Worm (Caenorhabditis elegans) whole organism, early embryonic: Measurements from ENCODE around the gene thn-6.
"Not testable (repeated sequence)": the region's sequence is repeated elsewhere in the genome, so short reads cannot be mapped to it uniquely, and the experiment has no call there.

Experiments used
- B0310.2 ChIP-seq: sonication (generic microtip); optimal IDR thresholded peaks from 2 replicates; lab custom pipeline; 2016; ENCODE audit warnings: mild to moderate bottlenecking, missing genetic modification characterization, missing compliant biosample characterization
- F13C5.2 ChIP-seq: sonication (generic microtip); optimal IDR thresholded peaks from 2 replicates; lab custom pipeline; 2017; ENCODE audit warnings: mild to moderate bottlenecking, missing genetic modification characterization, inconsistent platforms, missing compliant biosample characterization
- aly-1 ChIP-seq: sonication (generic microtip); optimal IDR thresholded peaks from 2 replicates; lab custom pipeline; 2016; ENCODE audit warnings: missing genetic modification characterization, missing compliant biosample characterization
- ama-1 ChIP-seq: fragments of 150-350 bp; optimal IDR thresholded peaks from 2 replicates; lab custom pipeline; 2014
- ceh-13 ChIP-seq: fragments of 200-800 bp; sonication (Bioruptor generic); optimal IDR thresholded peaks from 2 replicates; lab custom pipeline; 2018; ENCODE audit warnings: mild to moderate bottlenecking, missing genetic modification characterization, missing compliant biosample characterization
- ceh-36 ChIP-seq: sonication (generic microtip); optimal IDR thresholded peaks from 2 replicates; lab custom pipeline; 2016; ENCODE audit warnings: missing genetic modification characterization, inconsistent platforms, missing compliant biosample characterization
- ets-7 ChIP-seq: sonication (generic microtip); optimal IDR thresholded peaks from 2 replicates; lab custom pipeline; 2016; ENCODE audit warnings: missing genotype, missing genetic modification characterization, missing compliant biosample characterization
- flt-1 ChIP-seq: fragments of 200-800 bp; sonication (Bioruptor generic); IDR thresholded peaks from 2 replicates; pipeline ENCODE4 v1.3.6; 2022; ENCODE audit warnings: missing genetic modification characterization, missing compliant biosample characterization
- hmbx-1 ChIP-seq: sonication (generic microtip); optimal IDR thresholded peaks from 2 replicates; lab custom pipeline; 2016; ENCODE audit warnings: mild to moderate bottlenecking, missing genetic modification characterization, missing compliant biosample characterization
- hmg-4 ChIP-seq: fragments of 200-800 bp; sonication (Bioruptor generic); optimal IDR thresholded peaks from 2 replicates; lab custom pipeline; 2018; ENCODE audit warnings: mild to moderate bottlenecking, missing genetic modification characterization, missing compliant biosample characterization
- hnd-1 ChIP-seq: sonication (generic microtip); optimal IDR thresholded peaks from 2 replicates; lab custom pipeline; 2016; ENCODE audit warnings: missing genetic modification characterization, missing compliant biosample characterization
- pes-1 ChIP-seq: fragments of 200-800 bp; sonication (Bioruptor generic); IDR thresholded peaks from 2 replicates; pipeline ENCODE4 v1.3.6; 2022; ENCODE audit warnings: missing genetic modification reagents, missing genetic modification characterization, missing compliant biosample characterization
- scrt-1 ChIP-seq: fragments of 200-800 bp; sonication (Bioruptor generic); IDR thresholded peaks from 2 replicates; pipeline ENCODE4 v1.3.6; 2022; ENCODE audit warnings: missing genetic modification characterization, missing compliant biosample characterization
- sea-1 ChIP-seq: fragments of 200-800 bp; sonication (Bioruptor generic); conservative IDR thresholded peaks from 2 replicates; pipeline ENCODE4 v1.3.6; 2022; ENCODE audit warnings: missing genetic modification characterization, missing compliant biosample characterization
- tbx-11 ChIP-seq: fragments of 200-800 bp; sonication (Bioruptor generic); IDR thresholded peaks from 2 replicates; pipeline ENCODE4 v1.3.6; 2022; ENCODE audit warnings: missing genetic modification characterization, missing compliant biosample characterization
- tbx-37 ChIP-seq: fragments of 200-800 bp; sonication (Bioruptor generic); conservative IDR thresholded peaks from 2 replicates; pipeline ENCODE4 v1.3.6; 2022; ENCODE audit warnings: missing genetic modification reagents, missing genetic modification characterization, missing compliant biosample characterization
- tra-4 ChIP-seq: sonication (generic microtip); optimal IDR thresholded peaks from 2 replicates; lab custom pipeline; 2017; ENCODE audit warnings: missing genetic modification characterization, missing compliant biosample characterization

thn-6 gene

DNA sequence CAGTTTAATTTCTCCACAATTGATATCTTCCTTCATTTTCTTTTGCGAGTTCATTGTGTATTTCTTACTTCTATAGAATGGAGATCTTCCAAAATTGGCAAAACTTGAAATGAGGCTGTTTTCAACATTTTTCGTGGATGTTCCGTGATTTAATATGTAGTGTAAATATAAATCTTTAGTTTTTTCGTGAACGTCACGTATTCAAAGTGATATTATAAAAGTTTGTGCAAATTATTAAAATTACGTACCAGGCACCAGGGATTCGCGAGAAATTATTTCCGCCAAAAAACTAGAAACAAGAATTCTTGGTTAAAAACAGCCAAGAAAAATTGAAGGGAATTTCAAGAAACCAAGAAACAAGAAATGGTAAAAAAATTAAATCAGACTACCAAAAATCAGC, 4.5 kb upstream of the thn-6 start, which contains the start of gene Y59E9AL.8:
TSS of gene Y59E9AL.8 (minus strand) at position 101 of the 400 bp plus-strand sequence.
- TF ChIP-seq F13C5.2 (tag; lab: Kevin White, UChicago) (no peak), aly-1 (tag; lab: Kevin White, UChicago) (no peak), ets-7 (no peak)

DNA sequence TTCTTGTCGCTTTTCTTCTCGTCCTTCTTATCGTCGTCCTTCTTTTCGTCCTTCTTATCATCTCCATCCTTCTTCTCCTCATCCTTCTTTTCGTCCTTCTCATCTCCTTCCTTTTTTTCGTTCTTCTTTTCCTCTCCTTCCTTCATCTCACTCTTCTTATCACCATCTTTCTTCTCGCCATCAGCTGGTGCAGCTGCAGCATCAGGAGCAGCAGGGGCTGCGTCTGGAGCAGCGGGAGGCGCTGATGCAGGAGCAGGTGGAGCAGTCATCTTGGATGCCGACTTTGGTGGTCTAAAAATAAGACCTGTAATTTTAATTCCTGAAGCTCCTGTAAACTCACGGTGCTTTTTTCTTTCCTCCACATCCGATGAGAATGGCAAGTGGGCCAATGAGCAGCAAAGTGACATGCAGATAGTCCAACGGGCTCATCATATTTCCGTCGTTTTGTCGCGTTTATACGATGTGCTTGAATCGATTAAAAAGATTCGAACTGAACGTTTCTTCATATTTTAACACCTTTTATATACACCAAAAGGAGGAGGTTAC, 3.4 kb upstream of the thn-6 start, which contains the start of gene cylc-1:
TSS of gene cylc-1 (minus strand) at position 496 of the 546 bp plus-strand sequence.
- not testable (repeated sequence) for TF ChIP-seq tra-4 (tag; lab: Kevin White, UChicago); ceh-13; scrt-1

DNA sequence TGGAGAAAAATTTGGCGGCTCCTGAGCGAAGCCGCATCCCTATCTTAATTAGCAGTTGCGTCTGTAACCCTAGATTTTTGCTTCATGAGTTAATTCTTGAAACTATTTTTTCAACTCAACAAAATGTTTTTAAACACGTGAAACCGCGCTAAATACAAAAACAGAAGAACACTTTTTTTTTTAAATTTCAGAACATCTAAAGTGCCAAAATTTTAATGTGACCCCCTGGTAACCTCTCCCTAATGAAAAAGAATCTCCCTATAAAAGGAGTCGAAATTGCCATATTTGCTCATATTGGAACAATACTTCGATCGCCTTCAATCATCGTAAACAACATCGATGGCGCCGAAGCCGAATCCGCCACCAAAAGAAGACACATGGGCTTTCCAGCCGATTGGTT, 2.2 kb upstream of the thn-6 start, which contains the start of gene nsph-4.1:
TSS of gene nsph-4.1 (plus strand) at position 301 of the 400 bp plus-strand sequence.
- not testable (repeated sequence) for TF ChIP-seq hmbx-1 (tag; lab: Kevin White, UChicago); hnd-1; tra-4 (tag; lab: Kevin White, UChicago)

DNA sequence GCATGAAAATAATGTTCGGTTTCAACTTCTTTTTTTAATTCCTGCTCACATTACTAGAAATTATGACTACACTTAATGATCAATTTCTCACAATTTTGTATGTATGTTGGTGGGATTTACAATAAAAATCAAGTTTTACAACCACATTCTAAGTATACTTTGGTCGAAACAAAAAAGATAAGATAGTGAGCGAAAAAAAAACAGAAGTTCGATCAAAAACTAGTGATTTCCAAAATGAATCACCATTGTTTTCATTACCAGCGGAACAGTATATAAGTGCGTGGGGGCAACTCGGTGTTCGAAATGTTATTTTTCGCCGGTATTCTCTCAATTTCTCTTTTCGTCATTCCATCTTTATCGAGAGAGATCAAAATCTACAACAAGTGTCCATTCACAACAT, 1.8 kb downstream of the thn-6 start, which contains the start of gene thn-5:
TSS of gene thn-5 (plus strand) at position 301 of the 400 bp plus-strand sequence.
- no peak for TF ChIP-seq tra-4 (tag; lab: Kevin White, UChicago)
- no peak for TF ChIP-seq tbx-11 (GFP tag; lab: Robert Waterston, UW)
- no peak for TF ChIP-seq scrt-1
- TF ChIP-seq hnd-1: no peak
- TF ChIP-seq sea-1 (GFP tag; lab: Robert Waterston, UW): no peak
- no peak for TF ChIP-seq ceh-13
- TF ChIP-seq hmbx-1 (tag; lab: Kevin White, UChicago): no peak
- no peak for TF ChIP-seq hmg-4 (GFP tag; lab: Kevin White, UChicago)
- no peak for TF ChIP-seq ceh-36
- no peak for TF ChIP-seq ets-7
- TF ChIP-seq ama-1 (lab: Kevin White, UChicago): no peak

DNA sequence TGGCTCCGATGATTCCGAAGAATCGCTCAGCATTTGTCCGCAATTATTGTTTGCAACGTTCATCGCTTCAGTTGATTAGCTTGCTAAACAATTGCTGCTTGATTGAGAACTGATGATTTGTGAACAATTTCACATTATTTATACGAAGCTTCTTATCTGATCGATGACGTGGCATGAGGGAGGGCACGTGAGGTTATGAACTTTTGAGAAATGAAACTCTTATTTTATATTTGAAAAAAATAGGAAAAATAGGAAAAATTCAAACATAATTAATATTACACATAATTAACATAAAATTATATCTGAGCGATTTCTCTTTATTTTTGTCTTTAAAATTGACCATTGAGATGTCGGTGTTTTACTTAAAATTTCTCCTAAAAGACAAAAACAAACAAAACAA, 26.0 kb downstream of the thn-6 start, which contains the start of gene F36H12.10:
TSS of gene F36H12.10 (minus strand) at position 101 of the 400 bp plus-strand sequence.
- not testable (repeated sequence) for TF ChIP-seq hnd-1, flt-1, ceh-36

DNA sequence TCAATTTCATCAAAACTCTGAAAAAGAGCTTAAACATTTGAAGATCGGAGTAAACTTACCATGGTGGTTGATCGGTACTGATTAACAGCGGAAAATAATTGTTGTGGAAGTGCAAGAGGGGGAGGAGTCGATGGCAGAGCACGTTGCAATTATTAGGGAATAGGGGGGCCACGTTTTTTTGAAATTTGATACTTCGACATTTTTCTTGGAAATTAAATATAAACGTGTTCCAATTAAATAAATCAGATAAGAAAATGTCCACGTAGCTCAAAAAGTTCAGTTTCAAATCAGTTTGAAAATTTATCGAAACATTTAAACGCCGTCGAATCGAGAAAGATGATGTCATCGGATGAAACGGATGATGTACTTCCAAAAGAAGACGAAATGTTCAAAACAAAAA, 28.0 kb downstream of the thn-6 start, which contains the start of gene F36H12.9:
TSS of gene F36H12.9 (plus strand) at position 301 of the 400 bp plus-strand sequence.
- not testable (repeated sequence) for TF ChIP-seq F13C5.2 (tag; lab: Kevin White, UChicago); B0310.2; ama-1 (lab: Kevin White, UChicago)

DNA sequence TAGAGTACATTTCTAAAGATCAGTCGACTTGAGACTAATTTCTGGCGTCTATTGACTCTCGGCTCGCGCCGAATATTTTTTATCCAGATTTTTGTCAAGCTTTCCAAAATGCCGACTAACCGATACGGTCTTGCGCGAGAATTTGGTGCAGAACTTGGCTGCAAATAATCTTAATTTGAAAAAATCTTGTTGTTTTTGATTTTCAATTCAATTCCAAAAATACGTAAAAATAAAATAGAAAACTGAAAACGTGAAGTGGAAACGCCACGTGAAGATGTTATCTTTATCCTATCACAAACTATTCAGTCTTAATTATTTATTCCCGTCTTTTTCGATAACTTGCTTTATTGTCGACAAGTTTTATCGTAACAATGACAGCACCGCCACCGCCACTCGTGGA, 29.7 kb downstream of the thn-6 start, which contains the start of gene ttbk-2.1:
TSS of gene ttbk-2.1 (plus strand) at position 301 of the 400 bp plus-strand sequence.
- TF ChIP-seq ets-7; ceh-36; sea-1 (GFP tag; lab: Robert Waterston, UW): not testable (repeated sequence)

DNA sequence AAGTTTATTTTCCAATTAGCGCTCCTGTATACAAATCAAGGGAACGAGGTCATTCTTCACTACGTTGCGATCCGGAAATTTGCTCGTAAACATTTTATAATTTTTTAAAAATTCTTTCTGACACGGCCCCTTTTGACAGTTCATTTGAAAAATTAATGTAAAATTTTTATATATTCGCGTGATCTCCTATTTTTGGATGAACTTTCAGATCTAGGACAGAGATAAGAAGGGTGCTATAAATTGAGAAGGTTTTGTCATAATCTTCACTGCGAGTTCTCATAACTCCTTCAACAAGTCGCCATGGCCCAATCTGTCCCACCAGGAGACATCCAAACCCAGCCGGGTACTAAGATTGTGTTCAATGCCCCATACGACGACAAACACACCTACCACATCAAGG, 31.6 kb downstream of the thn-6 start, which contains the start of gene msp-19:
TSS of gene msp-19 (plus strand) at position 301 of the 400 bp plus-strand sequence.
- TF ChIP-seq tbx-11 (GFP tag; lab: Robert Waterston, UW); hmbx-1 (tag; lab: Kevin White, UChicago); ama-1 (lab: Kevin White, UChicago): not testable (repeated sequence)

DNA sequence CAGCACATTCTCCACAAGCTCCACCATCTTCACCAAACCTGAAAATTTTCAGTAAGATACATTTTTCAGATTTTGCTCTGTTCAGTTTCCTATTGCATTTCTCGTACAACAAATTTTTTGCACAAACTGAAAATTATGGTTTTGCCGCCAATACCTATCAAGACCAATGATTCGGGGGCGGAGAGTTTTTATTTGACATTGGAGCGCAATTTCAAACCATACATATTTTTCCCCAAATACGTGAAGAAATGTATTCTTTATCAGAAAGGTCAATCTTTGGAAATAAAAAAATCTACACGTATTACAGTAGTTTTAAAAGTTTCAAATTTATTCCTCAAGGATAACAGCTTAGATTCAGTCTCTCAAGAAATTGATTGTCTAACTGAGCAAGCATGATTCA, 37.8 kb downstream of the thn-6 start, which contains the start of gene F36H12.5:
TSS of gene F36H12.5 (plus strand) at position 301 of the 400 bp plus-strand sequence.
- no peak for TF ChIP-seq tbx-37 (GFP tag; lab: Robert Waterston, UW)
- no peak for TF ChIP-seq sea-1 (GFP tag; lab: Robert Waterston, UW)
- no peak for TF ChIP-seq tra-4 (tag; lab: Kevin White, UChicago)
- no peak for TF ChIP-seq B0310.2
- no peak for TF ChIP-seq ama-1 (lab: Kevin White, UChicago)
- TF ChIP-seq ets-7: no peak
- TF ChIP-seq hmbx-1 (tag; lab: Kevin White, UChicago): no peak
- TF ChIP-seq pes-1 (GFP tag; lab: Robert Waterston, UW): no peak
- TF ChIP-seq ceh-36: no peak
- TF ChIP-seq tbx-11 (GFP tag; lab: Robert Waterston, UW): no peak
- TF ChIP-seq hmg-4 (GFP tag; lab: Kevin White, UChicago): no peak
- TF ChIP-seq flt-1: no peak
- TF ChIP-seq hnd-1: no peak
- TF ChIP-seq scrt-1: no peak
- TF ChIP-seq ceh-13: no peak
- TF ChIP-seq F13C5.2 (tag; lab: Kevin White, UChicago): no peak
